Worm (Caenorhabditis elegans) whole organism, mixed stage, embryonic: Measurements from ENCODE around the gene dsb-1.

ENCODE experiments used
- M03D4.4 ChIP-seq: sonication (generic microtip); optimal IDR thresholded peaks from 2 replicates; lab custom pipeline; 2017; ENCODE audit warnings: mild to moderate bottlenecking, missing genetic modification characterization, missing compliant biosample characterization
- bed-3 ChIP-seq: fragments of 200-800 bp; sonication (Bioruptor generic); optimal IDR thresholded peaks from 3 replicates; lab custom pipeline; 2018; ENCODE audit warnings: mild to moderate bottlenecking, missing genetic modification characterization, moderate library complexity, missing compliant biosample characterization
- ceh-43 ChIP-seq: fragments of 200-800 bp; sonication (Bioruptor generic); optimal IDR thresholded peaks from 2 replicates; lab custom pipeline; 2018; ENCODE audit warnings: mild to moderate bottlenecking, missing genetic modification characterization, moderate library complexity, missing compliant biosample characterization
- ceh-83 ChIP-seq: fragments of 200-800 bp; sonication (Bioruptor generic); optimal IDR thresholded peaks from 2 replicates; lab custom pipeline; 2018; ENCODE audit warnings: mild to moderate bottlenecking, missing genetic modification characterization, missing compliant biosample characterization
- ces-1 ChIP-seq: fragments of 150-350 bp; optimal IDR thresholded peaks from 2 replicates; lab custom pipeline; 2014; ENCODE audit warnings: missing biosample characterization, missing genetic modification reagents, missing genetic modification characterization
- cnd-1 ChIP-seq: fragments of 200-800 bp; sonication (Bioruptor generic); optimal IDR thresholded peaks from 2 replicates; lab custom pipeline; 2018; ENCODE audit warnings: mild to moderate bottlenecking, missing genetic modification characterization, missing compliant biosample characterization
- drap-1 ChIP-seq: fragments of 200-800 bp; sonication (Bioruptor generic); optimal IDR thresholded peaks from 3 replicates; lab custom pipeline; 2018; ENCODE audit warnings: mild to moderate bottlenecking, missing genetic modification characterization, missing compliant biosample characterization
- elt-1 ChIP-seq: sonication (generic microtip); optimal IDR thresholded peaks from 2 replicates; lab custom pipeline; 2017; ENCODE audit warnings: missing genetic modification characterization, mild to moderate bottlenecking, missing compliant biosample characterization, antibody characterized with exemption, moderate library complexity, borderline replicate concordance; ENCODE audit not compliant: insufficient read depth
- elt-3 ChIP-seq: fragments of 150-350 bp; optimal IDR thresholded peaks from 2 replicates; lab custom pipeline; 2014; ENCODE audit warnings: missing biosample characterization, missing genetic modification characterization
- flh-1 ChIP-seq: fragments of 200-800 bp; sonication (Bioruptor generic); optimal IDR thresholded peaks from 2 replicates; lab custom pipeline; 2018; ENCODE audit warnings: mild to moderate bottlenecking, missing genetic modification characterization, moderate library complexity, missing compliant biosample characterization
- ham-2 ChIP-seq: fragments of 200-800 bp; sonication (Bioruptor generic); optimal IDR thresholded peaks from 2 replicates; lab custom pipeline; 2018; ENCODE audit warnings: mild to moderate bottlenecking, missing genetic modification characterization, missing compliant biosample characterization
- lin-13 ChIP-seq: fragments of 150-350 bp; optimal IDR thresholded peaks from 2 replicates; lab custom pipeline; 2014; ENCODE audit warnings: missing biosample characterization, missing genetic modification characterization
- lin-32 ChIP-seq: fragments of 200-800 bp; sonication (Bioruptor generic); optimal IDR thresholded peaks from 2 replicates; lab custom pipeline; 2018; ENCODE audit warnings: mild to moderate bottlenecking, missing genetic modification characterization, missing compliant biosample characterization
- lsy-2 ChIP-seq: fragments of 150-350 bp; optimal IDR thresholded peaks from 2 replicates; lab custom pipeline; 2014; ENCODE audit warnings: missing biosample characterization, missing genetic modification characterization
- mab-5 ChIP-seq: fragments of 150-350 bp; optimal IDR thresholded peaks from 2 replicates; lab custom pipeline; 2014; ENCODE audit warnings: missing biosample characterization, missing genetic modification characterization
- mep-1 ChIP-seq: fragments of 150-350 bp; optimal IDR thresholded peaks from 2 replicates; lab custom pipeline; 2017; ENCODE audit warnings: missing biosample characterization, missing genetic modification reagents, missing genetic modification characterization, inconsistent platforms
- mls-2 ChIP-seq: sonication (generic microtip); optimal IDR thresholded peaks from 2 replicates; lab custom pipeline; 2016; ENCODE audit warnings: mild to moderate bottlenecking, missing genetic modification characterization, moderate library complexity, missing compliant biosample characterization
- nhr-12 ChIP-seq: fragments of 150-350 bp; optimal IDR thresholded peaks from 2 replicates; lab custom pipeline; 2014; ENCODE audit warnings: missing biosample characterization, missing genetic modification characterization
- nhr-237 ChIP-seq: fragments of 150-350 bp; optimal IDR thresholded peaks from 2 replicates; lab custom pipeline; 2014; ENCODE audit warnings: missing biosample characterization, missing genetic modification characterization
- nhr-28 ChIP-seq: fragments of 150-350 bp; optimal IDR thresholded peaks from 2 replicates; lab custom pipeline; 2014; ENCODE audit warnings: missing biosample characterization, missing genetic modification characterization
- nhr-76 ChIP-seq: sonication (generic microtip); optimal IDR thresholded peaks from 2 replicates; lab custom pipeline; 2017; ENCODE audit warnings: missing biosample characterization, missing genetic modification characterization
- pha-4 ChIP-seq: fragments of 150-350 bp; optimal IDR thresholded peaks from 2 replicates; lab custom pipeline; 2018; ENCODE audit warnings: missing biosample characterization, missing genetic modification reagents, missing genetic modification characterization
- sem-2 ChIP-seq: fragments of 200-800 bp; sonication (Bioruptor generic); optimal IDR thresholded peaks from 2 replicates; lab custom pipeline; 2018; ENCODE audit warnings: mild to moderate bottlenecking, missing genetic modification characterization, missing compliant biosample characterization
- snpc-4 ChIP-seq: fragments of 150-350 bp; optimal IDR thresholded peaks from 2 replicates; lab custom pipeline; 2014; ENCODE audit warnings: missing biosample characterization, missing genetic modification characterization
- sptf-1 ChIP-seq: sonication (generic microtip); optimal IDR thresholded peaks from 2 replicates; lab custom pipeline; 2017; ENCODE audit warnings: mild to moderate bottlenecking, missing genetic modification characterization, moderate library complexity, missing compliant biosample characterization
- tbx-8 ChIP-seq: fragments of 200-800 bp; sonication (Bioruptor generic); optimal IDR thresholded peaks from 2 replicates; lab custom pipeline; 2018; ENCODE audit warnings: mild to moderate bottlenecking, missing genetic modification characterization, moderate library complexity, missing compliant biosample characterization
- unc-39 ChIP-seq: fragments of 150-350 bp; optimal IDR thresholded peaks from 2 replicates; lab custom pipeline; 2014; ENCODE audit warnings: missing biosample characterization, missing genetic modification characterization
- unc-62 ChIP-seq: fragments of 150-350 bp; optimal IDR thresholded peaks from 2 replicates; lab custom pipeline; 2014; ENCODE audit warnings: missing biosample characterization, missing genetic modification reagents, missing genetic modification characterization
- zip-8 ChIP-seq: fragments of 150-350 bp; optimal IDR thresholded peaks from 2 replicates; lab custom pipeline; 2014; ENCODE audit warnings: missing biosample characterization, missing genetic modification characterization
- ztf-11 ChIP-seq: fragments of 150-350 bp; optimal IDR thresholded peaks from 2 replicates; lab custom pipeline; 2014; ENCODE audit warnings: missing biosample characterization, missing genetic modification characterization

The dsb-1 gene

ce11 chrIV:12379784-12380183 is 28.9 kb upstream of the dsb-1 start, which contains the start of gene thn-1:
Gene thn-1, plus strand, starts transcription at chrIV:12380084.
- TF ChIP-seq zip-8 (tag; lab: Kevin White, UChicago) (no peak), cnd-1 (tag; lab: Kevin White, UChicago) (no peak), unc-62 (GFP tag; lab: Kevin White, UChicago) (no peak), nhr-76 (tag; lab: Kevin White, UChicago) (no peak), ztf-11 (tag; lab: Kevin White, UChicago) (no peak), ham-2 (GFP tag; lab: Kevin White, UChicago) (no peak), bed-3 (GFP tag; lab: Kevin White, UChicago) (no peak), nhr-28 (tag; lab: Kevin White, UChicago) (no peak), mab-5 (tag; lab: Kevin White, UChicago) (no peak), drap-1 (GFP tag; lab: Kevin White, UChicago) (no peak), ceh-83 (no peak), mls-2 (no peak), ceh-43 (GFP tag; lab: Kevin White, UChicago) (no peak), nhr-12 (tag; lab: Kevin White, UChicago) (no peak), lin-13 (tag; lab: Kevin White, UChicago) (no peak), elt-1 (tag; lab: Kevin White, UChicago) (no peak)

- TF ChIP-seq M03D4.4 (tag; lab: Kevin White, UChicago), result no peak
- TF ChIP-seq unc-39 (tag; lab: Kevin White, UChicago), result no peak
- TF ChIP-seq mab-5 (tag; lab: Kevin White, UChicago), result no peak
- TF ChIP-seq ceh-83, result no peak
- TF ChIP-seq tbx-8 (GFP tag; lab: Kevin White, UChicago), result no peak
- no peak for TF ChIP-seq flh-1 (GFP tag; lab: Kevin White, UChicago)
- no peak for TF ChIP-seq snpc-4 (tag; lab: Kevin White, UChicago)
- TF ChIP-seq mep-1 (tag; lab: Kevin White, UChicago), result no peak
- TF ChIP-seq lsy-2 (tag; lab: Kevin White, UChicago), result no peak
Measured at ce11 chrIV:12382864-12383263, 25.9 kb upstream of the dsb-1 start, which contains the start of gene thn-2. Gene thn-2, plus strand, starts transcription at chrIV:12383170.

- no peak for TF ChIP-seq flh-1 (GFP tag; lab: Kevin White, UChicago)
- TF ChIP-seq lin-32, result no peak
- no peak for TF ChIP-seq ces-1
- no peak for TF ChIP-seq ztf-11 (tag; lab: Kevin White, UChicago)
- TF ChIP-seq sptf-1 (tag; lab: Kevin White, UChicago), result no peak
- TF ChIP-seq mls-2, result no peak
- no peak for TF ChIP-seq M03D4.4 (tag; lab: Kevin White, UChicago)
- TF ChIP-seq mab-5 (tag; lab: Kevin White, UChicago), result no peak
- no peak for TF ChIP-seq nhr-237 (tag; lab: Kevin White, UChicago)
- no peak for TF ChIP-seq nhr-12 (tag; lab: Kevin White, UChicago)
- TF ChIP-seq nhr-76 (tag; lab: Kevin White, UChicago), result no peak
- TF ChIP-seq zip-8 (tag; lab: Kevin White, UChicago), result no peak
- no peak for TF ChIP-seq mep-1 (tag; lab: Kevin White, UChicago)
- no peak for TF ChIP-seq sem-2 (GFP tag; lab: Kevin White, UChicago)
- TF ChIP-seq lsy-2 (tag; lab: Kevin White, UChicago), result no peak
- TF ChIP-seq tbx-8 (GFP tag; lab: Kevin White, UChicago), result no peak
- TF ChIP-seq pha-4 (tag; lab: Kevin White, UChicago), result no peak
- TF ChIP-seq ceh-43 (GFP tag; lab: Kevin White, UChicago), result no peak
- no peak for TF ChIP-seq lin-13 (tag; lab: Kevin White, UChicago)
- no peak for TF ChIP-seq cnd-1 (tag; lab: Kevin White, UChicago)
Measured at ce11 chrIV:12385061-12385460, 23.7 kb upstream of the dsb-1 start, which contains the start of gene F28D1.6. Gene F28D1.6, minus strand, starts transcription at chrIV:12385161.

- TF ChIP-seq tbx-8 (GFP tag; lab: Kevin White, UChicago), result no peak
- no peak for TF ChIP-seq nhr-12 (tag; lab: Kevin White, UChicago)
- no peak for TF ChIP-seq ham-2 (GFP tag; lab: Kevin White, UChicago)
- TF ChIP-seq sem-2 (GFP tag; lab: Kevin White, UChicago), result no peak
- TF ChIP-seq zip-8 (tag; lab: Kevin White, UChicago), result no peak
- no peak for TF ChIP-seq elt-1 (tag; lab: Kevin White, UChicago)
- TF ChIP-seq elt-3 (tag; lab: Kevin White, UChicago), result no peak
- TF ChIP-seq ces-1, result no peak
- TF ChIP-seq lsy-2 (tag; lab: Kevin White, UChicago), result no peak
- TF ChIP-seq mls-2, result no peak
- TF ChIP-seq, all 35 proteins: peak for 0
Measured at ce11 chrIV:12389951-12390350, 18.8 kb upstream of the dsb-1 start, which contains the start of gene spe-45. Gene spe-45, minus strand, starts transcription at chrIV:12390095.
